Worm (Caenorhabditis elegans) whole organism, late embryonic: Measurements from ENCODE around the gene srg-22.

ENCODE experiments used
- ama-1 ChIP-seq: fragments of 150-350 bp; optimal IDR thresholded peaks from 2 replicates; lab custom pipeline; 2014
- ceh-48 ChIP-seq: sonication (generic microtip); optimal IDR thresholded peaks from 2 replicates; lab custom pipeline; 2016; ENCODE audit warnings: missing genetic modification characterization, inconsistent platforms, missing compliant biosample characterization
- ceh-6 ChIP-seq: fragments of 200-800 bp; sonication (Bioruptor generic); optimal IDR thresholded peaks from 2 replicates; lab custom pipeline; 2018; ENCODE audit warnings: mild to moderate bottlenecking, missing genetic modification characterization, missing compliant biosample characterization
- elt-4 ChIP-seq: sonication (generic microtip); optimal IDR thresholded peaks from 2 replicates; lab custom pipeline; 2016; ENCODE audit warnings: missing genetic modification characterization, missing compliant biosample characterization
- hlh-13 ChIP-seq: fragments of 200-800 bp; sonication (Bioruptor generic); optimal IDR thresholded peaks from 2 replicates; lab custom pipeline; 2018; ENCODE audit warnings: mild to moderate bottlenecking, missing genetic modification characterization, missing compliant biosample characterization
- mec-3 ChIP-seq: sonication (generic microtip); optimal IDR thresholded peaks from 2 replicates; lab custom pipeline; 2016; ENCODE audit warnings: borderline replicate concordance, missing genetic modification characterization, missing compliant biosample characterization
- nhr-11 ChIP-seq: fragments of 150-350 bp; optimal IDR thresholded peaks from 2 replicates; lab custom pipeline; 2014; ENCODE audit warnings: missing biosample characterization, missing genetic modification characterization
- rnt-1 ChIP-seq: sonication (generic microtip); optimal IDR thresholded peaks from 2 replicates; lab custom pipeline; 2016; ENCODE audit warnings: missing genetic modification characterization, missing compliant biosample characterization
- tbx-7 ChIP-seq: sonication (generic microtip); optimal IDR thresholded peaks from 2 replicates; lab custom pipeline; 2016; ENCODE audit warnings: missing genotype, missing genetic modification characterization, missing compliant biosample characterization

DNA sequence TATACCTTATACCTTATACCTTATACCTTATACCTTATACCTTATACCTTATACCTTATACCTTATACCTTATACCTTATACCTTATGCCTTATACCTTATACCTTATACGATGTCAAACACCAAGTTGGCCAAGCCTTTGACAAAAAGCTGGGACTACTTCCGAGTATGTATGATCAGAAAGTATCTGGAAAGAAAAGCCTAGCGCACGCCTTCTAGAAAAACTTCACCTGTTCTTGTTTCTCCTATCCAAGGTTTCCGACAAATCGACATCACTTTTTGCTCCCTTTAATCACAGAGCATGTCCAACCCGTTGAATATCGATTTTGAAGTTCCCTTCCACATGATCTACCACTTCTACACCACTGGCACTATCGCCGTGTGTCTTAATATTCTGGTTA, 44.9 kb downstream of the srg-22 start, which contains the start of gene sri-28:
- no peak for TF ChIP-seq elt-4 (tag; lab: Kevin White, UChicago)
- no peak for TF ChIP-seq tbx-7 (tag; lab: Kevin White, UChicago)
- no peak for TF ChIP-seq ceh-6 (GFP tag; lab: Kevin White, UChicago)
- TF ChIP-seq rnt-1 (tag; lab: Kevin White, UChicago): no peak
- TF ChIP-seq ceh-48 (tag; lab: Kevin White, UChicago): no peak
- no peak for TF ChIP-seq ama-1 (lab: Kevin White, UChicago)
- no peak for TF ChIP-seq nhr-11 (tag; lab: Kevin White, UChicago)
- TF ChIP-seq mec-3 (tag; lab: Kevin White, UChicago): no peak
- TF ChIP-seq hlh-13 (GFP tag; lab: Kevin White, UChicago): no peak
